Worm (Caenorhabditis elegans) whole organism, late embryonic: Measurements from ENCODE around the gene ptr-19.
"Not testable (repeated sequence)": the region's sequence is repeated elsewhere in the genome, so short reads cannot be mapped to it uniquely, and the experiment has no call there.

Experiments
- C08G9.2 ChIP-seq: sonication (generic microtip); optimal IDR thresholded peaks from 2 replicates; lab custom pipeline; 2016; ENCODE audit warnings: mild to moderate bottlenecking, missing genetic modification characterization, moderate library complexity, missing compliant biosample characterization
- C38D4.7 ChIP-seq: fragments of 200-800 bp; sonication (Bioruptor generic); optimal IDR thresholded peaks from 2 replicates; lab custom pipeline; 2018; ENCODE audit warnings: mild to moderate bottlenecking, missing genetic modification characterization, moderate library complexity, missing compliant biosample characterization
- F13H6.1 ChIP-seq: sonication (generic microtip); optimal IDR thresholded peaks from 2 replicates; lab custom pipeline; 2016; ENCODE audit warnings: missing genetic modification characterization, missing compliant biosample characterization
- K02D7.2 ChIP-seq: sonication (generic microtip); optimal IDR thresholded peaks from 2 replicates; lab custom pipeline; 2017; ENCODE audit warnings: mild to moderate bottlenecking, missing genetic modification characterization, missing compliant biosample characterization
- K09A11.1 ChIP-seq: sonication (generic microtip); optimal IDR thresholded peaks from 2 replicates; lab custom pipeline; 2017; ENCODE audit warnings: antibody characterized with exemption, mild to moderate bottlenecking, missing genetic modification characterization, missing compliant biosample characterization; ENCODE audit not compliant: insufficient read depth
- T23F11.4 ChIP-seq: fragments of 200-800 bp; sonication (Bioruptor generic); optimal IDR thresholded peaks from 2 replicates; lab custom pipeline; 2018; ENCODE audit warnings: mild to moderate bottlenecking, missing genetic modification characterization, missing compliant biosample characterization
- Y22D7AL.16 ChIP-seq: sonication (generic microtip); optimal IDR thresholded peaks from 2 replicates; lab custom pipeline; 2016; ENCODE audit warnings: missing genetic modification characterization, missing compliant biosample characterization
- ama-1 ChIP-seq: fragments of 150-350 bp; optimal IDR thresholded peaks from 2 replicates; lab custom pipeline; 2014
- ceh-14 ChIP-seq: sonication (generic microtip); optimal IDR thresholded peaks from 2 replicates; lab custom pipeline; 2016; ENCODE audit warnings: missing genotype, missing genetic modification characterization, missing compliant biosample characterization
- ceh-18 ChIP-seq: sonication (generic microtip); optimal IDR thresholded peaks from 2 replicates; lab custom pipeline; 2016; ENCODE audit warnings: missing genetic modification characterization, missing compliant biosample characterization
- ceh-24 ChIP-seq: sonication (generic microtip); optimal IDR thresholded peaks from 2 replicates; lab custom pipeline; 2016; ENCODE audit warnings: mild to moderate bottlenecking, missing genetic modification characterization, missing compliant biosample characterization
- ceh-30 ChIP-seq: fragments of 150-350 bp; optimal IDR thresholded peaks from 2 replicates; lab custom pipeline; 2014; ENCODE audit warnings: missing biosample characterization, missing genetic modification characterization
- ceh-31 ChIP-seq: sonication (generic microtip); optimal IDR thresholded peaks from 2 replicates; lab custom pipeline; 2016; ENCODE audit warnings: missing genetic modification characterization, missing compliant biosample characterization
- ceh-34 ChIP-seq: sonication (generic microtip); optimal IDR thresholded peaks from 2 replicates; lab custom pipeline; 2016; ENCODE audit warnings: mild to moderate bottlenecking, missing genetic modification characterization, missing compliant biosample characterization
- ceh-45 ChIP-seq: fragments of 200-800 bp; sonication (Bioruptor generic); IDR thresholded peaks from 2 replicates; pipeline ENCODE4 v1.3.6; 2022; ENCODE audit warnings: missing genetic modification reagents, missing genetic modification characterization, missing compliant biosample characterization
- ceh-48 ChIP-seq: sonication (generic microtip); optimal IDR thresholded peaks from 2 replicates; lab custom pipeline; 2016; ENCODE audit warnings: missing genetic modification characterization, inconsistent platforms, missing compliant biosample characterization
- ceh-6 ChIP-seq: fragments of 200-800 bp; sonication (Bioruptor generic); optimal IDR thresholded peaks from 2 replicates; lab custom pipeline; 2018; ENCODE audit warnings: mild to moderate bottlenecking, missing genetic modification characterization, missing compliant biosample characterization
- ceh-9 ChIP-seq: sonication (generic microtip); optimal IDR thresholded peaks from 2 replicates; lab custom pipeline; 2016; ENCODE audit warnings: mild to moderate bottlenecking, missing genetic modification characterization, inconsistent platforms, missing compliant biosample characterization
- che-1 ChIP-seq: sonication (generic microtip); optimal IDR thresholded peaks from 2 replicates; lab custom pipeline; 2016; ENCODE audit warnings: mild to moderate bottlenecking, missing genetic modification characterization, missing compliant biosample characterization
- dmd-4 ChIP-seq: sonication (generic microtip); optimal IDR thresholded peaks from 2 replicates; lab custom pipeline; 2016; ENCODE audit warnings: borderline replicate concordance, missing genetic modification characterization, missing compliant biosample characterization
- dve-1 ChIP-seq: sonication (generic microtip); optimal IDR thresholded peaks from 2 replicates; lab custom pipeline; 2017; ENCODE audit warnings: antibody characterized with exemption, mild to moderate bottlenecking, missing genetic modification characterization, missing compliant biosample characterization
- elt-2 ChIP-seq: sonication (generic microtip); optimal IDR thresholded peaks from 2 replicates; lab custom pipeline; 2016; ENCODE audit warnings: missing genetic modification reagents, missing genetic modification characterization, missing compliant biosample characterization
- ets-4 ChIP-seq: sonication (generic microtip); optimal IDR thresholded peaks from 2 replicates; lab custom pipeline; 2016; ENCODE audit warnings: missing genetic modification characterization, missing compliant biosample characterization
- eyg-1 ChIP-seq: sonication (generic microtip); optimal IDR thresholded peaks from 2 replicates; lab custom pipeline; 2016; ENCODE audit warnings: missing genotype, missing genetic modification characterization, missing compliant biosample characterization
- fax-1 ChIP-seq: sonication (generic microtip); optimal IDR thresholded peaks from 2 replicates; lab custom pipeline; 2016; ENCODE audit warnings: missing genotype, missing genetic modification characterization, missing compliant biosample characterization
- fkh-10 ChIP-seq: fragments of 150-350 bp; optimal IDR thresholded peaks from 2 replicates; lab custom pipeline; 2014; ENCODE audit warnings: missing biosample characterization, missing genetic modification reagents, missing genetic modification characterization
- fkh-6 ChIP-seq: sonication (generic microtip); optimal IDR thresholded peaks from 2 replicates; lab custom pipeline; 2016; ENCODE audit warnings: missing genetic modification characterization, missing compliant biosample characterization
- hlh-13 ChIP-seq: fragments of 200-800 bp; sonication (Bioruptor generic); optimal IDR thresholded peaks from 2 replicates; lab custom pipeline; 2018; ENCODE audit warnings: mild to moderate bottlenecking, missing genetic modification characterization, missing compliant biosample characterization
- hlh-30 ChIP-seq: sonication (generic microtip); optimal IDR thresholded peaks from 2 replicates; lab custom pipeline; 2017; ENCODE audit warnings: antibody characterized with exemption, missing genetic modification characterization, missing compliant biosample characterization; ENCODE audit not compliant: insufficient read depth
- hlh-8 ChIP-seq: sonication (generic microtip); optimal IDR thresholded peaks from 2 replicates; lab custom pipeline; 2016; ENCODE audit warnings: missing genotype, missing genetic modification characterization, missing compliant biosample characterization
- lim-6 ChIP-seq: sonication (generic microtip); optimal IDR thresholded peaks from 2 replicates; lab custom pipeline; 2016; ENCODE audit warnings: missing genetic modification characterization, missing compliant biosample characterization
- nfya-1 ChIP-seq: sonication (generic microtip); optimal IDR thresholded peaks from 2 replicates; lab custom pipeline; 2017; ENCODE audit warnings: missing genetic modification characterization, mild to moderate bottlenecking, missing compliant biosample characterization, antibody characterized with exemption, moderate library complexity
- odd-2 ChIP-seq: sonication (generic microtip); optimal IDR thresholded peaks from 2 replicates; lab custom pipeline; 2017; ENCODE audit warnings: antibody characterized with exemption, mild to moderate bottlenecking, missing genetic modification characterization, missing compliant biosample characterization
- pag-3 ChIP-seq: sonication (generic microtip); optimal IDR thresholded peaks from 2 replicates; lab custom pipeline; 2016; ENCODE audit warnings: missing compliant biosample characterization, missing genetic modification characterization, borderline replicate concordance
- pat-9 ChIP-seq: fragments of 200-800 bp; sonication (Bioruptor generic); optimal IDR thresholded peaks from 2 replicates; lab custom pipeline; 2018; ENCODE audit warnings: mild to moderate bottlenecking, missing genetic modification characterization, moderate library complexity, missing compliant biosample characterization
- pha-2 ChIP-seq: sonication (generic microtip); optimal IDR thresholded peaks from 2 replicates; lab custom pipeline; 2017; ENCODE audit warnings: mild to moderate bottlenecking, missing genetic modification characterization, missing compliant biosample characterization
- pqm-1 ChIP-seq: sonication (generic microtip); optimal IDR thresholded peaks from 2 replicates; lab custom pipeline; 2016; ENCODE audit warnings: missing genetic modification characterization, missing compliant biosample characterization
- pros-1 ChIP-seq: fragments of 150-350 bp; optimal IDR thresholded peaks from 2 replicates; lab custom pipeline; 2014; ENCODE audit warnings: missing biosample characterization, missing genetic modification reagents, missing genetic modification characterization
- rnt-1 ChIP-seq: sonication (generic microtip); optimal IDR thresholded peaks from 2 replicates; lab custom pipeline; 2016; ENCODE audit warnings: missing genetic modification characterization, missing compliant biosample characterization
- sdc-2 ChIP-seq: sonication (generic microtip); optimal IDR thresholded peaks from 2 replicates; lab custom pipeline; 2016; ENCODE audit warnings: missing genotype, missing genetic modification characterization, missing compliant biosample characterization
- tbx-7 ChIP-seq: sonication (generic microtip); optimal IDR thresholded peaks from 2 replicates; lab custom pipeline; 2016; ENCODE audit warnings: missing genotype, missing genetic modification characterization, missing compliant biosample characterization
- unc-3 ChIP-seq, 2 experiments: fragments of 200-800 bp in 1 of 2; sonication (Bioruptor generic) in 1 of 2; sonication (generic microtip) in 1 of 2; conservative IDR thresholded peaks in 1 of 2; optimal IDR thresholded peaks in 1 of 2; 2 replicates each; pipeline versions ENCODE4 v1.3.6 to Lab custom; 2016 to 2022; ENCODE audit warnings: missing compliant biosample characterization in 2 of 2, missing genetic modification characterization in 2 of 2, missing genetic modification reagents in 1 of 2
- zip-5 ChIP-seq: sonication (generic microtip); optimal IDR thresholded peaks from 2 replicates; lab custom pipeline; 2016; ENCODE audit warnings: missing genetic modification characterization, missing compliant biosample characterization

The ptr-19 gene

ce11 chrIII:10805172-10805571 is 23.5 kb downstream of the ptr-19 start:
- TF ChIP-seq nfya-1 (peak; percentile 93), C08G9.2 (tag; lab: Kevin White, UChicago) (no peak), K02D7.2 (tag; lab: Kevin White, UChicago) (no peak), zip-5 (tag; lab: Kevin White, UChicago) (no peak)
- TF ChIP-seq, all 69 proteins: peak for 1

ce11 chrIII:10805625-10806024 is 24.0 kb downstream of the ptr-19 start, which contains the start of gene klp-7:
Gene klp-7 (plus strand): TSS chrIII:10805925.
- TF ChIP-seq T23F11.4 (GFP tag; lab: Kevin White, UChicago); fkh-10 (GFP tag; lab: Kevin White, UChicago); ceh-31 (tag; lab: Kevin White, UChicago): not testable (repeated sequence)

ce11 chrIII:10806821-10807220 is 25.2 kb downstream of the ptr-19 start:
- TF ChIP-seq unc-3 (GFP tag; conservative IDR thresholded peaks at IDR 0.05; lab: Robert Waterston, UW), result no peak
- TF ChIP-seq unc-3 (tag; optimal IDR thresholded peaks at IDR 0.05; lab: Kevin White, UChicago), result no peak
- TF ChIP-seq che-1 (tag; lab: Kevin White, UChicago), result no peak
- TF ChIP-seq ceh-48 (tag; lab: Kevin White, UChicago), result no peak
- no peak for TF ChIP-seq rnt-1 (tag; lab: Kevin White, UChicago)
- TF ChIP-seq ceh-30 (tag; lab: Kevin White, UChicago), result no peak
- no peak for TF ChIP-seq pat-9 (tag; lab: Kevin White, UChicago)
- TF ChIP-seq elt-2 (tag; lab: Kevin White, UChicago), result no peak
- no peak for TF ChIP-seq ceh-14
- no peak for TF ChIP-seq K09A11.1 (tag; lab: Kevin White, UChicago)
- no peak for TF ChIP-seq ets-4 (tag; lab: Kevin White, UChicago)

ce11 chrIII:10807236-10807635 is 25.6 kb downstream of the ptr-19 start:
- no peak for TF ChIP-seq C38D4.7
- no peak for TF ChIP-seq ceh-14
- TF ChIP-seq tbx-7 (tag; lab: Kevin White, UChicago), result no peak
- no peak for TF ChIP-seq fkh-6
- TF ChIP-seq pqm-1, result no peak
- TF ChIP-seq fax-1 (tag; lab: Kevin White, UChicago), result no peak
- no peak for TF ChIP-seq ceh-34 (tag; lab: Kevin White, UChicago)
- TF ChIP-seq hlh-13 (GFP tag; lab: Kevin White, UChicago), result no peak
- TF ChIP-seq, all 69 proteins: peak for 0

ce11 chrIII:10807956-10808355 is 26.3 kb downstream of the ptr-19 start:
- TF ChIP-seq ceh-9 (no peak), ets-4 (tag; lab: Kevin White, UChicago) (peak; percentile 7), ceh-31 (tag; lab: Kevin White, UChicago) (peak; percentile 67), pha-2 (no peak), ceh-24 (tag; lab: Kevin White, UChicago) (no peak), ceh-30 (tag; lab: Kevin White, UChicago) (no peak), hlh-30 (tag; lab: Kevin White, UChicago) (no peak), ceh-6 (GFP tag; lab: Kevin White, UChicago) (peak; percentile 14), ceh-45 (GFP tag; lab: Robert Waterston, UW) (no peak), pros-1 (tag; lab: Kevin White, UChicago) (no peak), pag-3 (tag; lab: Kevin White, UChicago) (no peak), hlh-8 (tag; lab: Kevin White, UChicago) (no peak), sdc-2 (tag; lab: Kevin White, UChicago) (no peak), F13H6.1 (tag; lab: Kevin White, UChicago) (no peak), lim-6 (tag; lab: Kevin White, UChicago) (no peak), dve-1 (no peak), ceh-48 (tag; lab: Kevin White, UChicago) (no peak), pat-9 (tag; lab: Kevin White, UChicago) (no peak), tbx-7 (tag; lab: Kevin White, UChicago) (no peak), ceh-18 (peak; percentile 26), K09A11.1 (tag; lab: Kevin White, UChicago) (no peak), ceh-14 (peak; percentile 27), Y22D7AL.16 (tag; lab: Kevin White, UChicago) (no peak), dmd-4 (no peak), C38D4.7 (no peak), ama-1 (lab: Kevin White, UChicago) (no peak), eyg-1 (no peak), odd-2 (tag; lab: Kevin White, UChicago) (no peak), pqm-1 (no peak)
